Worm (Caenorhabditis elegans): ENCODE data around the gene sax-3.

ce11 chrX:3500903-3501302 lies 35.2 kb upstream of the sax-3 start:
- TF ChIP-seq ztf-29 (GFP tag; IDR thresholded peaks at IDR 0.05) (no peak), cog-1 (tag; optimal IDR thresholded peaks at IDR 0.05) (no peak), tab-1 (GFP tag; IDR thresholded peaks at IDR 0.05) (no peak), klf-2 (GFP tag; conservative IDR thresholded peaks at IDR 0.05) (no peak), T22C8.4 (GFP tag; IDR thresholded peaks at IDR 0.05) (no peak), med-1 (GFP tag; optimal IDR thresholded peaks at IDR 0.05; ENCODE audit: insufficient read depth) (no peak), ztf-23 (GFP tag; IDR thresholded peaks at IDR 0.05) (no peak)

Data from whole organism, midembryonic.